Worm (Caenorhabditis elegans): Measurements from ENCODE around the gene serp-1.1.

ce11 chrX:15876936-15877335 is 35.6 kb downstream of the serp-1.1 start:
- TF ChIP-seq T26A8.4 (GFP tag; IDR thresholded peaks at IDR 0.05): no peak
- TF ChIP-seq fkh-10 (GFP tag; optimal IDR thresholded peaks at IDR 0.05): no peak
- no peak for TF ChIP-seq nhr-77 (tag; optimal IDR thresholded peaks at IDR 0.05)
- no peak for TF ChIP-seq nhr-237 (tag; optimal IDR thresholded peaks at IDR 0.05)
- no peak for TF ChIP-seq ztf-11 (tag; optimal IDR thresholded peaks at IDR 0.05)
- no peak for TF ChIP-seq ces-1 (GFP tag; optimal IDR thresholded peaks at IDR 0.05)
- no peak for TF ChIP-seq nhr-6 (tag; optimal IDR thresholded peaks at IDR 0.05)
- no peak for TF ChIP-seq lir-3 (tag; optimal IDR thresholded peaks at IDR 0.05)
- TF ChIP-seq lsy-2 (tag; optimal IDR thresholded peaks at IDR 0.05): no peak
- TF ChIP-seq snpc-4 (tag; optimal IDR thresholded peaks at IDR 0.05): no peak
- TF ChIP-seq dmd-9 (GFP tag; IDR thresholded peaks at IDR 0.05): no peak
- TF ChIP-seq T20F7.1 (GFP tag; optimal IDR thresholded peaks at IDR 0.05): no peak
- no peak for TF ChIP-seq F26F4.8 (GFP tag; conservative IDR thresholded peaks at IDR 0.05)

Measured in whole organism, L4 larva.